Worm (Caenorhabditis elegans) whole organism, mixed stage, embryonic: ENCODE results near the gene srh-274.
A peak's percentile ranks its signal among the peaks of the same experiment; 100 is the strongest.

ENCODE experiments used
- M03D4.4 ChIP-seq: sonication (generic microtip); optimal IDR thresholded peaks from 2 replicates; lab custom pipeline; 2017; ENCODE audit warnings: mild to moderate bottlenecking, missing genetic modification characterization, missing compliant biosample characterization
- blmp-1 ChIP-seq: fragments of 150-350 bp; optimal IDR thresholded peaks from 2 replicates; lab custom pipeline; 2014; ENCODE audit warnings: missing biosample characterization, missing genetic modification characterization
- ceh-39 ChIP-seq: fragments of 150-350 bp; optimal IDR thresholded peaks from 2 replicates; lab custom pipeline; 2014; ENCODE audit warnings: missing biosample characterization, missing genetic modification characterization
- ces-1 ChIP-seq: fragments of 150-350 bp; optimal IDR thresholded peaks from 2 replicates; lab custom pipeline; 2014; ENCODE audit warnings: missing biosample characterization, missing genetic modification reagents, missing genetic modification characterization
- cnd-1 ChIP-seq: fragments of 200-800 bp; sonication (Bioruptor generic); optimal IDR thresholded peaks from 2 replicates; lab custom pipeline; 2018; ENCODE audit warnings: mild to moderate bottlenecking, missing genetic modification characterization, missing compliant biosample characterization
- drap-1 ChIP-seq: fragments of 200-800 bp; sonication (Bioruptor generic); optimal IDR thresholded peaks from 3 replicates; lab custom pipeline; 2018; ENCODE audit warnings: mild to moderate bottlenecking, missing genetic modification characterization, missing compliant biosample characterization
- elt-1 ChIP-seq: sonication (generic microtip); optimal IDR thresholded peaks from 2 replicates; lab custom pipeline; 2017; ENCODE audit warnings: missing genetic modification characterization, mild to moderate bottlenecking, missing compliant biosample characterization, antibody characterized with exemption, moderate library complexity, borderline replicate concordance; ENCODE audit not compliant: insufficient read depth
- elt-3 ChIP-seq: fragments of 150-350 bp; optimal IDR thresholded peaks from 2 replicates; lab custom pipeline; 2014; ENCODE audit warnings: missing biosample characterization, missing genetic modification characterization
- flh-1 ChIP-seq: fragments of 200-800 bp; sonication (Bioruptor generic); optimal IDR thresholded peaks from 2 replicates; lab custom pipeline; 2018; ENCODE audit warnings: mild to moderate bottlenecking, missing genetic modification characterization, moderate library complexity, missing compliant biosample characterization
- ham-2 ChIP-seq: fragments of 200-800 bp; sonication (Bioruptor generic); optimal IDR thresholded peaks from 2 replicates; lab custom pipeline; 2018; ENCODE audit warnings: mild to moderate bottlenecking, missing genetic modification characterization, missing compliant biosample characterization
- hlh-1 ChIP-seq: fragments of 150-350 bp; optimal IDR thresholded peaks from 2 replicates; lab custom pipeline; 2014; ENCODE audit warnings: missing biosample characterization, missing genetic modification reagents, missing genetic modification characterization
- lin-13 ChIP-seq: fragments of 150-350 bp; optimal IDR thresholded peaks from 2 replicates; lab custom pipeline; 2014; ENCODE audit warnings: missing biosample characterization, missing genetic modification characterization
- lin-32 ChIP-seq: fragments of 200-800 bp; sonication (Bioruptor generic); optimal IDR thresholded peaks from 2 replicates; lab custom pipeline; 2018; ENCODE audit warnings: mild to moderate bottlenecking, missing genetic modification characterization, missing compliant biosample characterization
- lsy-2 ChIP-seq: fragments of 150-350 bp; optimal IDR thresholded peaks from 2 replicates; lab custom pipeline; 2014; ENCODE audit warnings: missing biosample characterization, missing genetic modification characterization
- mab-5 ChIP-seq: fragments of 150-350 bp; optimal IDR thresholded peaks from 2 replicates; lab custom pipeline; 2014; ENCODE audit warnings: missing biosample characterization, missing genetic modification characterization
- mep-1 ChIP-seq: fragments of 150-350 bp; optimal IDR thresholded peaks from 2 replicates; lab custom pipeline; 2017; ENCODE audit warnings: missing biosample characterization, missing genetic modification reagents, missing genetic modification characterization, inconsistent platforms
- mls-2 ChIP-seq: sonication (generic microtip); optimal IDR thresholded peaks from 2 replicates; lab custom pipeline; 2016; ENCODE audit warnings: mild to moderate bottlenecking, missing genetic modification characterization, moderate library complexity, missing compliant biosample characterization
- nhr-12 ChIP-seq: fragments of 150-350 bp; optimal IDR thresholded peaks from 2 replicates; lab custom pipeline; 2014; ENCODE audit warnings: missing biosample characterization, missing genetic modification characterization
- nhr-2 ChIP-seq: fragments of 150-350 bp; optimal IDR thresholded peaks from 2 replicates; lab custom pipeline; 2014; ENCODE audit warnings: missing biosample characterization, missing genetic modification characterization
- nhr-28 ChIP-seq: fragments of 150-350 bp; optimal IDR thresholded peaks from 2 replicates; lab custom pipeline; 2014; ENCODE audit warnings: missing biosample characterization, missing genetic modification characterization
- nhr-76 ChIP-seq: sonication (generic microtip); optimal IDR thresholded peaks from 2 replicates; lab custom pipeline; 2017; ENCODE audit warnings: missing biosample characterization, missing genetic modification characterization
- pha-4 ChIP-seq: fragments of 150-350 bp; optimal IDR thresholded peaks from 2 replicates; lab custom pipeline; 2018; ENCODE audit warnings: missing biosample characterization, missing genetic modification reagents, missing genetic modification characterization
- sem-2 ChIP-seq: fragments of 200-800 bp; sonication (Bioruptor generic); optimal IDR thresholded peaks from 2 replicates; lab custom pipeline; 2018; ENCODE audit warnings: mild to moderate bottlenecking, missing genetic modification characterization, missing compliant biosample characterization
- snpc-4 ChIP-seq: fragments of 150-350 bp; optimal IDR thresholded peaks from 2 replicates; lab custom pipeline; 2014; ENCODE audit warnings: missing biosample characterization, missing genetic modification characterization
- sptf-1 ChIP-seq: sonication (generic microtip); optimal IDR thresholded peaks from 2 replicates; lab custom pipeline; 2017; ENCODE audit warnings: mild to moderate bottlenecking, missing genetic modification characterization, moderate library complexity, missing compliant biosample characterization
- unc-120 ChIP-seq: sonication (generic microtip); optimal IDR thresholded peaks from 2 replicates; lab custom pipeline; 2017; ENCODE audit warnings: missing genetic modification characterization, missing compliant biosample characterization; ENCODE audit not compliant: poor library complexity, severe bottlenecking
- unc-62 ChIP-seq: fragments of 150-350 bp; optimal IDR thresholded peaks from 2 replicates; lab custom pipeline; 2014; ENCODE audit warnings: missing biosample characterization, missing genetic modification reagents, missing genetic modification characterization
- zip-8 ChIP-seq: fragments of 150-350 bp; optimal IDR thresholded peaks from 2 replicates; lab custom pipeline; 2014; ENCODE audit warnings: missing biosample characterization, missing genetic modification characterization
- ztf-11 ChIP-seq: fragments of 150-350 bp; optimal IDR thresholded peaks from 2 replicates; lab custom pipeline; 2014; ENCODE audit warnings: missing biosample characterization, missing genetic modification characterization

The srh-274 gene

DNA sequence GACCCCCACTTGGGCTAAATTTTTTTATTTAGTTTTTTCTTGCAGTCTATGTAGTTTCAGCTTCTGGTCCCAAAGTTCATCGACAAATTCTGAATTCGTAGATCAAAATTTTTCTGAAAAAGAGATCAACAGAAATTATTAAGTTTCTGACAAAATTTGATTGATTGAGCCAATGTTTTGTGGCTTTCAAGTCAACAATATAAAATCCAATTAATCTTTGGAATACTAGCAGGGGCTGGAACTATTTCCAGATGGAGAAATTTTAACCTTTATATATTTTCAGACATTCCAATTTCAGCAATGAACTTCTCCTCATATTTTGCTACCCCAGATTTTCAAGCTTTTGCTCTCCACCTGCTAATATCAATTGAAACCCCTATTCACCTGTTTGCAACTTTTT, at the start of gene srh-274:
srh-274 (plus strand) TSS at position 301 of the 400 bp plus-strand sequence.
- TF ChIP-seq lsy-2: no peak
- TF ChIP-seq mls-2 (tag; lab: Kevin White, UChicago): no peak
- no peak for TF ChIP-seq ces-1 (GFP tag; lab: Kevin White, UChicago)
- TF ChIP-seq nhr-12 (tag; lab: Kevin White, UChicago): no peak
- TF ChIP-seq unc-120: no peak
- no peak for TF ChIP-seq sem-2
- TF ChIP-seq unc-62: no peak
- no peak for TF ChIP-seq sptf-1 (tag; lab: Kevin White, UChicago)
- TF ChIP-seq drap-1 (GFP tag; lab: Kevin White, UChicago): no peak
- no peak for TF ChIP-seq nhr-28
- TF ChIP-seq ham-2 (GFP tag; lab: Kevin White, UChicago): no peak
- TF ChIP-seq zip-8 (tag; lab: Kevin White, UChicago): no peak
- TF ChIP-seq elt-1 (tag; lab: Kevin White, UChicago): no peak

DNA sequence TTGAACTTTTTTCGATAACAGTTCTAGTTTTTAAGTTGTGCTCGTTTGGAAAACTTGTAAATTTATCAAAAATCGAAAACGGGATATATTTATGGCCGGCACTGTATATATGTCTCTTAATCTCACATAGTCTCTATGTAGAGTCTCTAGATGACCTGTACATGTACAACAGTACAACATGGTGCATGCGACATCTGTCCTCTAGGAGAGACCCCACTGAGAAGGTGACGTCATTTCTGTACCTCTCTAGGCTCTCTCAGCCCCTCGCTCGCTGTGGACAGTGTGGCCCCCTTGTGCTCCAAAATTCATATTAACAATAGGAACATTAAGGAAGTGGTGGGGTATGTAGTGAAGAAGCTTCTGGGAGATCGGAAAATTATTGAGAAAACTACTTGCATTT, 45.7 kb upstream of the srh-274 start:
- TF ChIP-seq nhr-2 (tag; lab: Kevin White, UChicago): peak; percentile 90
- no peak for TF ChIP-seq ces-1 (GFP tag; lab: Kevin White, UChicago)
- peak; percentile 46 for TF ChIP-seq lin-32 (GFP tag; lab: Kevin White, UChicago)
- TF ChIP-seq zip-8 (tag; lab: Kevin White, UChicago): peak; percentile 64
- no peak for TF ChIP-seq mls-2 (tag; lab: Kevin White, UChicago)
- TF ChIP-seq cnd-1 (tag; lab: Kevin White, UChicago): peak; percentile 71
- TF ChIP-seq flh-1: no peak

DNA sequence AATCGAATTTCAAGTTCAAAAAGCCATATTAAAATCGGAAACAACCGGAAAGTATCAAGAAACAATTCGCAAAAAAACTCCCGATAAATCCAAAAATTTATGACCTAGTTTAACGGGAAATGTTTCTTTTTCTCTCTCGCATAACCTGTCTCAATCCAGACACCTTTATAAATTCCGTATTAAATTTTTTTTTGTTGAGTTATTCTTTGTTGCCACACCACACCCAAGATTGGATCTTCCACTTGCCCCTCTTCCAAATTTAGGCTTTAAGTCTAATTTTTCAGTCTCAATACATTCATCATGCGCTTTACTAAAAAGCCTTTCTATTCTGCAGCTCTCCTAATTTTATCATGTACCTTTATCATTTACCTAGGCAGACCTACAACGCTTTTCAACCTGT, 44.4 kb upstream of the srh-274 start, which contains the start of gene R07C3.3:
R07C3.3 (plus strand) TSS at position 301 of the 400 bp plus-strand sequence.
- TF ChIP-seq zip-8 (tag; lab: Kevin White, UChicago) (no peak), mep-1 (no peak), nhr-76 (tag; lab: Kevin White, UChicago) (no peak), ceh-39 (tag; lab: Kevin White, UChicago) (no peak), snpc-4 (no peak), elt-1 (tag; lab: Kevin White, UChicago) (no peak), lsy-2 (no peak), elt-3 (tag; lab: Kevin White, UChicago) (no peak)

DNA sequence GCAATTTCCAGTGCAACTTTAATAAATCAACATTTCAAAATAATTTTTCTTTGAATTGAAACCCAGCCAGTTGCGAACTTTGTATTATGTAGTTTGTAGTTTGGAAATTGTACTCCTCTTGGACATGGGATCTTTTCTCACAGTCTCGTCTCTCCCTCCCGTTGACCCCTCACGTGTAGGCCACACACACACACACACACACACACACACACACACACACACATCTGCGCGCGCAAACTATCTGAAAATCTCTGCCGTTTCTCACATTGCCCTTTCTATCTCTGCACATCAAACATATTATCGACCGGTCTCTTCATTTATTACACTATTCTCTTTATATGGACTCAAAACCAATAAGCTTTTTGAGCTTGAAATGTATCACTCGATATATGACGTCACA, 42.2 kb upstream of the srh-274 start, which contains the start of gene fbxc-36:
fbxc-36 (plus strand) TSS at position 205 of the 400 bp plus-strand sequence.
- TF ChIP-seq sem-2: no peak
- peak; percentile 12 for TF ChIP-seq ceh-39 (tag; lab: Kevin White, UChicago)
- TF ChIP-seq sptf-1 (tag; lab: Kevin White, UChicago): peak; percentile 45
- TF ChIP-seq snpc-4: no peak
- peak; percentile 60 for TF ChIP-seq nhr-2 (tag; lab: Kevin White, UChicago)
- peak; percentile 41 for TF ChIP-seq nhr-12 (tag; lab: Kevin White, UChicago)
- peak; percentile 14 for TF ChIP-seq cnd-1 (tag; lab: Kevin White, UChicago)
- TF ChIP-seq mep-1: no peak
- TF ChIP-seq lin-13 (tag; lab: Kevin White, UChicago): no peak

DNA sequence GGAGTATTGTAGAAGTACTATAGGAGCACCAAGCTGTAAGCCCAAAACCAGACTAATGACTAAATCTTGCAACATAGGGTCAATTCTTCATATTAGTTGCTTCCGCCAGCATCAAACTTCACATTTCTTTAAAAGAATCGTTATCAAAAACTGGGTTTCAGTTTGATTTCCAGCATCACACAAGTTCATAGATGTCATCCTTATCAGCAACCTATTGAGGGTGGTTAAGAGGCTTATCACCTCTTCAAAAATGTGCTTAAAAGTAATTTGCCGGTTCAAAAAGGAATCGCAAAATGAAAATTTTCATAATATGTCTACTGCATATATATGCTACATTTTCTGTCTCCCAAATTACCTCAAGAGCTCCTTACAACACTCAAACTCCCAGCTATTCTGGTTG, 39.2 kb upstream of the srh-274 start, which contains the start of gene clec-43:
clec-43 (plus strand) TSS at position 294 of the 400 bp plus-strand sequence.
- no peak for TF ChIP-seq blmp-1
- TF ChIP-seq mab-5: no peak
- no peak for TF ChIP-seq hlh-1 (tag; lab: Kevin White, UChicago)
- TF ChIP-seq ham-2 (GFP tag; lab: Kevin White, UChicago): no peak
- no peak for TF ChIP-seq lin-13 (tag; lab: Kevin White, UChicago)
- TF ChIP-seq elt-1 (tag; lab: Kevin White, UChicago): no peak
- TF ChIP-seq ztf-11 (tag; lab: Kevin White, UChicago): no peak
- TF ChIP-seq elt-3 (tag; lab: Kevin White, UChicago): no peak
- TF ChIP-seq snpc-4: no peak
- no peak for TF ChIP-seq nhr-28
- TF ChIP-seq ces-1 (GFP tag; lab: Kevin White, UChicago): no peak
- no peak for TF ChIP-seq M03D4.4 (tag; lab: Kevin White, UChicago)

DNA sequence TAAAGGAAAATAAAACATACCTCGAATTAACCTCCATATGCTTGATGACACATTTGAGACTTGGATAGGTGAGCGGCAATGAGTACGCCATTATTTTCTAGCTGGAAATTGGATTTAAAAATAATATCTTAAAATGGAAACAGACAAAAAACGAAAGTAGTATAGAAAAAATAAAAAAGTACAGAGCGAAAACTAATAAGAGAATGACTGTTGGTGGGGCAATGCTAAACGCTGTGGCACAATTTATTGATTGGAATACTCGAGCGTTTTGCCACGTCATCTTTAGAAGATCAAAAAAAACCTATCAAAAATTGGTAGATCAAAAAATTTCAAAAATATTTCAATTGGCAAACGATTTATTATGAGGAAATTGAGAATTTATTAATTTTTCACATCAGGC, 34.9 kb upstream of the srh-274 start, which contains the start of gene fbxc-32:
fbxc-32 (minus strand) TSS at position 101 of the 400 bp plus-strand sequence.
- TF ChIP-seq pha-4 (tag; lab: Kevin White, UChicago) (no peak), unc-120 (no peak), nhr-76 (tag; lab: Kevin White, UChicago) (no peak), elt-1 (tag; lab: Kevin White, UChicago) (no peak), flh-1 (no peak), ces-1 (GFP tag; lab: Kevin White, UChicago) (no peak)
